Fruit fly (Drosophila melanogaster) whole organism, wandering third instar larva: ENCODE data around the gene AANATL7.

Experiments
- CG32264 ChIP-seq: fragments of 200-800 bp; sonication (Bioruptor generic); optimal IDR thresholded peaks from 2 replicates; lab custom pipeline; 2016; ENCODE audit warnings: missing biosample characterization, missing genetic modification characterization
- CG9705 ChIP-seq: fragments of 200-800 bp; sonication (Bioruptor generic); optimal IDR thresholded peaks from 2 replicates; lab custom pipeline; 2018; ENCODE audit warnings: missing biosample characterization, mild to moderate bottlenecking, missing genetic modification characterization
- Dfd ChIP-seq: fragments of >200 bp; optimal IDR thresholded peaks from 2 replicates; lab custom pipeline; 2017; ENCODE audit warnings: missing biosample characterization, missing genetic modification characterization
- Dif ChIP-seq: fragments of 200-275, 200-300 bp; sonication (Bioruptor generic); optimal IDR thresholded peaks from 2 replicates; lab custom pipeline; 2018; ENCODE audit warnings: missing biosample characterization, missing genetic modification characterization; ENCODE audit not compliant: partially characterized antibody
- GATAd ChIP-seq: sonication (Bioruptor generic); optimal IDR thresholded peaks from 2 replicates; lab custom pipeline; 2016; ENCODE audit warnings: missing biosample characterization, missing genetic modification characterization
- HLH106 ChIP-seq: fragments of 200-800 bp; optimal IDR thresholded peaks from 3 replicates; lab custom pipeline; 2019; ENCODE audit warnings: missing biosample characterization, mild to moderate bottlenecking, missing genetic modification characterization, moderate library complexity
- Hr78 ChIP-seq: fragments of >200 bp; optimal IDR thresholded peaks from 2 replicates; lab custom pipeline; 2017; ENCODE audit warnings: missing biosample characterization, missing genetic modification characterization
- Hr83 ChIP-seq: fragments of 200-300 bp; sonication (Bioruptor generic); optimal IDR thresholded peaks from 2 replicates; lab custom pipeline; 2016; ENCODE audit warnings: missing biosample characterization, mild to moderate bottlenecking, missing genetic modification characterization, moderate library complexity; ENCODE audit not compliant: poor library complexity, severe bottlenecking
- Jra ChIP-seq: sonication (Bioruptor generic); optimal IDR thresholded peaks from 2 replicates; lab custom pipeline; 2016; ENCODE audit warnings: missing biosample characterization, missing genetic modification characterization
- Myc ChIP-seq: fragments of >200 bp; optimal IDR thresholded peaks from 2 replicates; lab custom pipeline; 2017
- N ChIP-seq: fragments of >200 bp; optimal IDR thresholded peaks from 2 replicates; lab custom pipeline; 2018; ENCODE audit warnings: missing biosample characterization, missing external identifiers, missing genetic modification characterization
- OdsH ChIP-seq: fragments of 200-800 bp; sonication (Bioruptor generic); optimal IDR thresholded peaks from 2 replicates; lab custom pipeline; 2016; ENCODE audit warnings: missing biosample characterization, mild to moderate bottlenecking, missing genetic modification characterization
- Rel ChIP-seq, 2 experiments: fragments of 200-800 bp; sonication (Bioruptor generic) in 1 of 2; optimal IDR thresholded peaks; 2 replicates in 1 of 2; 3 replicates in 1 of 2; lab custom pipeline; 2016 to 2019; ENCODE audit warnings: mild to moderate bottlenecking in 2 of 2, missing biosample characterization in 2 of 2, missing genetic modification characterization in 2 of 2, moderate library complexity in 1 of 2
- Sp1 ChIP-seq: fragments of 200-800 bp; sonication (Bioruptor generic); optimal IDR thresholded peaks from 3 replicates; lab custom pipeline; 2019; ENCODE audit warnings: missing biosample characterization, mild to moderate bottlenecking, missing genetic modification characterization, moderate library complexity
- br ChIP-seq: fragments of 200-800 bp; sonication (Bioruptor generic); optimal IDR thresholded peaks from 2 replicates; lab custom pipeline; 2016; ENCODE audit warnings: missing biosample characterization, missing genetic modification characterization
- brk ChIP-seq: fragments of 200-800 bp; sonication (Bioruptor generic); optimal IDR thresholded peaks from 2 replicates; lab custom pipeline; 2016; ENCODE audit warnings: missing biosample characterization, mild to moderate bottlenecking, missing genetic modification characterization
- dmrt93B ChIP-seq: fragments of 200-800 bp; sonication (Bioruptor generic); optimal IDR thresholded peaks from 2 replicates; lab custom pipeline; 2018; ENCODE audit warnings: missing biosample characterization, mild to moderate bottlenecking, missing genetic modification characterization
- dsf ChIP-seq: sonication (Bioruptor generic); optimal IDR thresholded peaks from 2 replicates; lab custom pipeline; 2016; ENCODE audit warnings: missing biosample characterization, missing genetic modification characterization, borderline replicate concordance
- ey ChIP-seq: fragments of 200-800 bp; sonication (Bioruptor generic); optimal IDR thresholded peaks from 2 replicates; lab custom pipeline; 2016; ENCODE audit warnings: missing biosample characterization, missing genetic modification characterization
- foxo ChIP-seq, 2 experiments: fragments of 200-800 bp; sonication (Bioruptor generic); optimal IDR thresholded peaks; 2 replicates in 1 of 2; 3 replicates in 1 of 2; lab custom pipeline; 2016 to 2017; ENCODE audit warnings: missing biosample characterization in 2 of 2, missing genetic modification characterization in 2 of 2
- fru ChIP-seq: fragments of 200-800 bp; sonication (Bioruptor generic); optimal IDR thresholded peaks from 3 replicates; lab custom pipeline; 2016; ENCODE audit warnings: missing biosample characterization, mild to moderate bottlenecking, missing genetic modification characterization
- h ChIP-seq: fragments of 200-800 bp; sonication (Bioruptor generic); optimal IDR thresholded peaks from 3 replicates; lab custom pipeline; 2016; ENCODE audit warnings: missing biosample characterization, mild to moderate bottlenecking, missing genetic modification characterization
- jim ChIP-seq: fragments of 175-275, 200-325 bp; sonication (Bioruptor generic); optimal IDR thresholded peaks from 2 replicates; lab custom pipeline; 2016; ENCODE audit warnings: missing biosample characterization, mild to moderate bottlenecking, missing genetic modification characterization
- lola ChIP-seq: fragments of >200 bp; optimal IDR thresholded peaks from 2 replicates; lab custom pipeline; 2017; ENCODE audit warnings: missing biosample characterization, missing genetic modification characterization
- pan ChIP-seq: fragments of >200 bp; optimal IDR thresholded peaks from 2 replicates; lab custom pipeline; 2017
- psq ChIP-seq: fragments of 200-800 bp; sonication (Bioruptor generic); optimal IDR thresholded peaks from 3 replicates; lab custom pipeline; 2017; ENCODE audit warnings: missing biosample characterization, mild to moderate bottlenecking, missing genetic modification characterization, moderate library complexity
- rgr ChIP-seq: fragments of 200-800 bp; sonication (Bioruptor generic); optimal IDR thresholded peaks from 3 replicates; lab custom pipeline; 2016; ENCODE audit warnings: missing biosample characterization, mild to moderate bottlenecking, missing genetic modification characterization
- sv ChIP-seq: fragments of 200-800 bp; sonication (Bioruptor generic); optimal IDR thresholded peaks from 3 replicates; lab custom pipeline; 2016; ENCODE audit warnings: missing biosample characterization, missing genetic modification characterization
- tai ChIP-seq: sonication (Bioruptor generic); optimal IDR thresholded peaks from 2 replicates; lab custom pipeline; 2016; ENCODE audit warnings: missing biosample characterization, missing genetic modification characterization
- usp ChIP-seq: fragments of >200 bp; optimal IDR thresholded peaks from 2 replicates; lab custom pipeline; 2017; ENCODE audit warnings: missing biosample characterization, missing genetic modification characterization
- woc ChIP-seq: sonication (Bioruptor generic); optimal IDR thresholded peaks from 2 replicates; lab custom pipeline; 2016; ENCODE audit warnings: missing biosample characterization, mild to moderate bottlenecking, missing genetic modification characterization

AANATL7 gene

dm6 chrX:2589446-2590038, 8.8 kb downstream of the AANATL7 start (continued):
- TF ChIP-seq Rel (GFP tag; optimal IDR thresholded peaks at IDR 0.05; lab: Kevin White, UChicago) (peak; percentile 55), Rel (tag; optimal IDR thresholded peaks at IDR 0.05; lab: Kevin White, UChicago) (peak; percentile 40), Hr83 (GFP tag; lab: Kevin White, UChicago) (peak; percentile 93), Hr78 (GFP tag; lab: Kevin White, UChicago) (no peak), br (GFP tag; lab: Kevin White, UChicago) (peak; percentile 96), Sp1 (GFP tag; lab: Kevin White, UChicago) (peak; percentile 88), rgr (GFP tag; lab: Kevin White, UChicago) (peak; percentile 97), pan (lab: Kevin White, UChicago) (no peak), lola (no peak), GATAd (GFP tag; lab: Kevin White, UChicago) (peak; percentile 72), h (peak; percentile 96), Jra (GFP tag; lab: Kevin White, UChicago) (peak; percentile 84)
- TF ChIP-seq, all 38 proteins: peak for 24

DNA sequence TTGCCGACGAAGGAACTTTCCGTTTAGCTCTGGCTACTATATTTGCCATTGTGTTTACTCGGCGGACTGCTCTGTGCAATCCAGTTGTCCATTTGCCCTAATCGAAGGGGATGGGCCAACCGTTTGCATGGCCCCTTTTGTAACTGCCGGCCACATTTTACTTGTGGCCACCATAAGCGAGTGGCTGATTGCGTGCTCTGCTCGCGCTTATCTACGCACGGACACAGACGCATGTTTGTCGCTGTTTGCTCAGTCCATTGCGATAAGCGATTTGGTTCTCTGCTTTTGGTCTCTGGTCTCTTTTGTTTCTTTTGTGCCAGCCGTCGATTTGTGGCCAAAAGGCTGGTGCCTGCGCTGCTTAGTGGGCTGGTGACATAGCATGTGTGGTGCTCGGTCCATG, 9.8 kb downstream of the AANATL7 start:
- TF ChIP-seq tai (GFP tag; lab: Kevin White, UChicago) (no peak), Rel (GFP tag; optimal IDR thresholded peaks at IDR 0.05; lab: Kevin White, UChicago) (no peak), Rel (tag; optimal IDR thresholded peaks at IDR 0.05; lab: Kevin White, UChicago) (no peak), Dif (no peak), woc (GFP tag; lab: Kevin White, UChicago) (no peak), usp (GFP tag; lab: Kevin White, UChicago) (no peak), fru (GFP tag; lab: Kevin White, UChicago) (no peak), GATAd (GFP tag; lab: Kevin White, UChicago) (no peak), Hr83 (GFP tag; lab: Kevin White, UChicago) (no peak), Myc (lab: Kevin White, UChicago) (no peak), h (no peak), brk (no peak), pan (lab: Kevin White, UChicago) (no peak), Jra (GFP tag; lab: Kevin White, UChicago) (no peak), lola (no peak), Dfd (GFP tag; lab: Kevin White, UChicago) (no peak), CG9705 (GFP tag; lab: Kevin White, UChicago) (no peak), N (GFP tag; lab: Kevin White, UChicago) (no peak)

dm6 chrX:2591315-2591999, 10.7 kb downstream of the AANATL7 start:
- TF ChIP-seq woc (GFP tag; lab: Kevin White, UChicago), result no peak
- peak; percentile 34 for TF ChIP-seq dmrt93B (GFP tag; lab: Kevin White, UChicago)
- TF ChIP-seq Jra (GFP tag; lab: Kevin White, UChicago), result peak; percentile 21
- peak; percentile 29 for TF ChIP-seq psq (GFP tag; lab: Kevin White, UChicago)
- TF ChIP-seq pan (lab: Kevin White, UChicago), result no peak
- TF ChIP-seq jim (GFP tag; lab: Kevin White, UChicago), result no peak
- no peak for TF ChIP-seq tai (GFP tag; lab: Kevin White, UChicago)
- TF ChIP-seq Hr83 (GFP tag; lab: Kevin White, UChicago), result no peak
- peak; percentile 11 for TF ChIP-seq OdsH (GFP tag; lab: Kevin White, UChicago)
- TF ChIP-seq Rel (GFP tag; optimal IDR thresholded peaks at IDR 0.05; lab: Kevin White, UChicago), result no peak
- peak; percentile 75 for TF ChIP-seq Rel (tag; optimal IDR thresholded peaks at IDR 0.05; lab: Kevin White, UChicago)
- peak; percentile 67 for TF ChIP-seq fru (GFP tag; lab: Kevin White, UChicago)
- TF ChIP-seq HLH106, result peak; percentile 44
- TF ChIP-seq dsf, result no peak
- TF ChIP-seq sv (GFP tag; lab: Kevin White, UChicago), result no peak
- no peak for TF ChIP-seq CG32264 (GFP tag; lab: Kevin White, UChicago)
- peak; percentile 46 for TF ChIP-seq h
- peak in 1 of 2 experiments; percentile 64 for TF ChIP-seq foxo (GFP tag; optimal IDR thresholded peaks at IDR 0.05; lab: Kevin White, UChicago)
- TF ChIP-seq Dif, result no peak
- TF ChIP-seq ey (GFP tag; lab: Kevin White, UChicago), result peak; percentile 60
- peak; percentile 56 for TF ChIP-seq Sp1 (GFP tag; lab: Kevin White, UChicago)
- peak; percentile 46 for TF ChIP-seq rgr (GFP tag; lab: Kevin White, UChicago)
- TF ChIP-seq br (GFP tag; lab: Kevin White, UChicago), result peak; percentile 43
